Worm (Caenorhabditis elegans): Measurements from ENCODE around the gene prp-18.

DNA sequence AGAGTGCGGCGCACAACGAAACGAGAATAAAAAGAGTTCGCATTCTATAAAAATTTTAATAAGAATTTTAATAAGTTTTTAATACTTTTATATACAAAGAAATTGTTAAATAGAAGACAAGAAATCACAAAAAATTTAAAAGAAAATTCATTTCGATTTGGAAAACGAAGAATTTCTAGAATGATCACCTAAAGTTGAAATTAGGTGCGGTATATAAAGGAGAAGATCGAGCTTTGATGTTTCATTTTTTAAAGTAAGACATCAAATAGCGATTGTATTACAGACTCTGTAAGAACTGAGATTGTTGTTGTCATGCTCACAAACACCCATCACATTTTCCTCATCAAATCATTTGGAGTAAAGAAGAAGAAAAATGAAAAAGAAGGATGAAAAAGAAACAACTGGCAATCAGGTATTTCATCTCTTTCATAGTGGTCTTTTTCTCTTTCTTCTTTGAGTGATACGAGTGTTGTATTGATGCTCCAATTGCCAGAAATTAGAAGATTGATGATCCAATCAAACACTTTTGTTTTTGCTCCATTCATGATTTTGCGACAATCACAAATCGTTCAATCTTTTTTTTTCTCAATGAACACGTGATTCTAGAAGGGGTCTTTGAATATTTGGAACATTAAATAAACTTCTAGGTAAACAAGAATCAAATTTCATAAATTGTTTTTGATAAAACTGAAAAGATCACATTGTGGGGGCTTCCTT lies 44.2 kb upstream of the prp-18 start, which contains the start of gene dur-1:
- TF ChIP-seq snpc-4 (tag; optimal IDR thresholded peaks at IDR 0.05): no peak
- TF ChIP-seq unc-39 (tag; optimal IDR thresholded peaks at IDR 0.05): no peak
- no peak for TF ChIP-seq R02D3.7 (tag; optimal IDR thresholded peaks at IDR 0.05)
- TF ChIP-seq nhr-12 (tag; optimal IDR thresholded peaks at IDR 0.05): no peak
- no peak for TF ChIP-seq ceh-82 (tag; optimal IDR thresholded peaks at IDR 0.05)
- TF ChIP-seq elt-2 (tag; optimal IDR thresholded peaks at IDR 0.05): no peak
- TF ChIP-seq fos-1 (tag; optimal IDR thresholded peaks at IDR 0.05): no peak
- TF ChIP-seq nhr-23 (tag; optimal IDR thresholded peaks at IDR 0.05): no peak
- TF ChIP-seq nhr-28 (tag; optimal IDR thresholded peaks at IDR 0.05): no peak

Data from whole organism, L3 larva.